Worm (Caenorhabditis elegans) whole organism, late embryonic: Measurements from ENCODE around the gene lgc-26.

ENCODE experiments used
- K02D7.2 ChIP-seq: sonication (generic microtip); optimal IDR thresholded peaks from 2 replicates; lab custom pipeline; 2017; ENCODE audit warnings: mild to moderate bottlenecking, missing genetic modification characterization, missing compliant biosample characterization
- Y22D7AL.16 ChIP-seq: sonication (generic microtip); optimal IDR thresholded peaks from 2 replicates; lab custom pipeline; 2016; ENCODE audit warnings: missing genetic modification characterization, missing compliant biosample characterization
- ama-1 ChIP-seq: fragments of 150-350 bp; optimal IDR thresholded peaks from 2 replicates; lab custom pipeline; 2014
- ceh-24 ChIP-seq: sonication (generic microtip); optimal IDR thresholded peaks from 2 replicates; lab custom pipeline; 2016; ENCODE audit warnings: mild to moderate bottlenecking, missing genetic modification characterization, missing compliant biosample characterization
- ceh-30 ChIP-seq: fragments of 150-350 bp; optimal IDR thresholded peaks from 2 replicates; lab custom pipeline; 2014; ENCODE audit warnings: missing biosample characterization, missing genetic modification characterization
- ceh-31 ChIP-seq: sonication (generic microtip); optimal IDR thresholded peaks from 2 replicates; lab custom pipeline; 2016; ENCODE audit warnings: missing genetic modification characterization, missing compliant biosample characterization
- ceh-34 ChIP-seq: sonication (generic microtip); optimal IDR thresholded peaks from 2 replicates; lab custom pipeline; 2016; ENCODE audit warnings: mild to moderate bottlenecking, missing genetic modification characterization, missing compliant biosample characterization
- ets-4 ChIP-seq: sonication (generic microtip); optimal IDR thresholded peaks from 2 replicates; lab custom pipeline; 2016; ENCODE audit warnings: missing genetic modification characterization, missing compliant biosample characterization
- hlh-30 ChIP-seq: sonication (generic microtip); optimal IDR thresholded peaks from 2 replicates; lab custom pipeline; 2017; ENCODE audit warnings: antibody characterized with exemption, missing genetic modification characterization, missing compliant biosample characterization; ENCODE audit not compliant: insufficient read depth
- lin-11 ChIP-seq: fragments of 200-800 bp; sonication (Bioruptor generic); optimal IDR thresholded peaks from 2 replicates; lab custom pipeline; 2018; ENCODE audit warnings: mild to moderate bottlenecking, missing genetic modification characterization, missing compliant biosample characterization
- nfya-1 ChIP-seq: sonication (generic microtip); optimal IDR thresholded peaks from 2 replicates; lab custom pipeline; 2017; ENCODE audit warnings: missing genetic modification characterization, mild to moderate bottlenecking, missing compliant biosample characterization, antibody characterized with exemption, moderate library complexity
- npax-4 ChIP-seq: sonication (generic microtip); optimal IDR thresholded peaks from 2 replicates; lab custom pipeline; 2016; ENCODE audit warnings: missing genetic modification characterization, missing compliant biosample characterization
- pag-3 ChIP-seq: sonication (generic microtip); optimal IDR thresholded peaks from 2 replicates; lab custom pipeline; 2016; ENCODE audit warnings: missing compliant biosample characterization, missing genetic modification characterization, borderline replicate concordance
- pha-2 ChIP-seq: sonication (generic microtip); optimal IDR thresholded peaks from 2 replicates; lab custom pipeline; 2017; ENCODE audit warnings: mild to moderate bottlenecking, missing genetic modification characterization, missing compliant biosample characterization
- pha-4 ChIP-seq: fragments of 150-350 bp; optimal IDR thresholded peaks from 2 replicates; lab custom pipeline; 2018; ENCODE audit warnings: missing biosample characterization, missing genetic modification reagents, missing genetic modification characterization
- pqm-1 ChIP-seq: sonication (generic microtip); optimal IDR thresholded peaks from 2 replicates; lab custom pipeline; 2016; ENCODE audit warnings: missing genetic modification characterization, missing compliant biosample characterization
- tbx-7 ChIP-seq: sonication (generic microtip); optimal IDR thresholded peaks from 2 replicates; lab custom pipeline; 2016; ENCODE audit warnings: missing genotype, missing genetic modification characterization, missing compliant biosample characterization
- unc-3 ChIP-seq, 2 experiments: fragments of 200-800 bp in 1 of 2; sonication (Bioruptor generic) in 1 of 2; sonication (generic microtip) in 1 of 2; conservative IDR thresholded peaks in 1 of 2; optimal IDR thresholded peaks in 1 of 2; 2 replicates each; pipeline versions ENCODE4 v1.3.6 to Lab custom; 2016 to 2022; ENCODE audit warnings: missing compliant biosample characterization in 2 of 2, missing genetic modification characterization in 2 of 2, missing genetic modification reagents in 1 of 2
- unc-42 ChIP-seq: sonication (generic microtip); optimal IDR thresholded peaks from 2 replicates; lab custom pipeline; 2016; ENCODE audit warnings: missing genotype, missing genetic modification characterization, missing compliant biosample characterization
- ztf-16 ChIP-seq: sonication (generic microtip); optimal IDR thresholded peaks from 2 replicates; lab custom pipeline; 2017; ENCODE audit warnings: missing genetic modification characterization, missing compliant biosample characterization

lgc-26 gene

DNA sequence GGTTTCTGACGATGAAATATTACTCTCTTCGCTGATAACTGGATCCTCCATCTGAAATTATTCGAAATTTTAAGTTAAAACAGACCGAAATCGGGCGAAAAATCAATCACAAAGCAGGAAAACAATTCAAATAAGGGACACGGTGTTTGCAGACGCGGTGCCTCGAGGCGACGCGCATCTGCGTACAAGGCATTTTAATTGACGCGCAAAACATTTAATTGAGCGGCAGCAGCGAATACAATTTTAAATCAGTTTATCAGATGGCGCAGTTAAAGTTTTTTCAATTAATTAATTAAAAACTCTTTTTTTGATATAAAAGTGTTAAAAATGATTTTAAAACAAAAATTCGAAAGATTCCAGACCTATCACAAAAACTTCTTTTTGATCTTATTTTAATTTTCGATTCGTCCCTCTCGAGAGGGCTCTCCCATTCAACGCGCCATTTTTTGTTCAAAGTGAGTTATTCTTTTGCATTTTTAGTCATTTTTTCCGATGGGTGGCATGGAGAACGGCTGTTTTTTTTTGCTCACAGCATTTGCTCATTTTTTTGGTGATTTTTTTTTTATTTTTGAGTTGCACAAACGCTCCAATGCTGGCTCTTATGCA lies 43.5 kb downstream of the lgc-26 start, which contains the start of gene phf-10 (continued):
- TF ChIP-seq pag-3 (tag; lab: Kevin White, UChicago) = no peak
- TF ChIP-seq ceh-30 (tag; lab: Kevin White, UChicago) = no peak
- no peak for TF ChIP-seq tbx-7 (tag; lab: Kevin White, UChicago)

DNA sequence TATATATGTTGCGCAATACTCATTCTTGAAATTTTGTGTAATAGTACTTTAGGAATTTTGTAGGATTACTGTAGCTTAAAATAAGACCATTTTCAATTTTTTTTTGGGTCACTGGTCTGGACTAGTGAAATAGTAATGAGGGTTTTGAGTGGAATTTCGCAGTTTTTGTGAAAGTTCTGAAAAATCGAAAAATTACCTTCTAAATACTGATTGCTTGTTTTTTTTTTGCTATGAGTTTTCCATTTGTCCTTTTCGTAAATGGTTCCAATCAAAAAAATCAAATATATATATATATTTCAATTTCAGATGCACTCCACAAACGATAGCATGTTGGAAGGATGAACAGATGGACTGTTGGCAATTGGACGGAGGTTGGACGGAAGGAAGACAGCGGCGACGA lies 44.3 kb downstream of the lgc-26 start, which contains the start of gene nhr-15:
Gene nhr-15, plus strand, starts transcription at position 301 of the 400 bp plus-strand sequence.
- TF ChIP-seq Y22D7AL.16 (tag; lab: Kevin White, UChicago) (no peak), pha-2 (no peak), ceh-24 (tag; lab: Kevin White, UChicago) (no peak), ztf-16 (tag; lab: Kevin White, UChicago) (no peak), nfya-1 (tag; lab: Kevin White, UChicago) (no peak), hlh-30 (tag; lab: Kevin White, UChicago) (no peak), ama-1 (lab: Kevin White, UChicago) (no peak), lin-11 (tag; lab: Kevin White, UChicago) (no peak), unc-42 (tag; lab: Kevin White, UChicago) (no peak), unc-3 (GFP tag; conservative IDR thresholded peaks at IDR 0.05; lab: Robert Waterston, UW) (no peak), unc-3 (tag; optimal IDR thresholded peaks at IDR 0.05; lab: Kevin White, UChicago) (no peak), ceh-31 (tag; lab: Kevin White, UChicago) (no peak), ceh-30 (tag; lab: Kevin White, UChicago) (no peak), pha-4 (tag; lab: Kevin White, UChicago) (no peak), npax-4 (tag; lab: Kevin White, UChicago) (no peak), ets-4 (no peak), pqm-1 (tag; lab: Kevin White, UChicago) (no peak)

DNA sequence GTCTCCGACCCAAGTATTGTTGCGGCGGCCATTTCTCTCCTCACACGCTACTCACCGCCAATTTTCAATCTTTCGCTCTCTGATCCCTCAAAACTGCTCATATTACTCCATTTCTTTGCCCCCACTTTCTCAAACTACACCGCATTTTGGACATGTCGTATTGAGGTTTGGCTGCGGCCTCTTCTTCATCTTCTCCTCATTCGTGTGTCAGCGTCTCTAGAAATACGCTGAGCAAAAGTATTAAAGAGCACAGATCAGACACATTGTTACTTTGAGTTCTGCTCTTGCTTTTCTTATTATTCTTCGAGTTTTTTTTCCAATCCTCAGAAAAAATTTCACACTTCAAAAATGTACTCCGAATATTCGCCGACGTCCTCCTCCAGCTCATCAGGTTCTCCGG lies 51.9 kb downstream of the lgc-26 start:
- TF ChIP-seq K02D7.2 (tag; lab: Kevin White, UChicago) (no peak), unc-42 (tag; lab: Kevin White, UChicago) (no peak), ceh-34 (tag; lab: Kevin White, UChicago) (peak; percentile 6)
